Fruit fly (Drosophila melanogaster) whole organism, embryonic: ENCODE results near the gene sra.

ENCODE experiments used
- ATbp ChIP-seq: fragments of 200-800 bp; sonication (Bioruptor generic); optimal IDR thresholded peaks from 2 replicates; lab custom pipeline; 2017; ENCODE audit warnings: missing biosample characterization, mild to moderate bottlenecking, missing genetic modification characterization, missing genetic modification reagents
- CG10979 ChIP-seq: fragments of 200-800 bp; sonication (Bioruptor generic); optimal IDR thresholded peaks from 2 replicates; lab custom pipeline; 2018; ENCODE audit warnings: missing biosample characterization, mild to moderate bottlenecking, missing genetic modification characterization, moderate library complexity
- CG11723 ChIP-seq: fragments of 200-800 bp; sonication (Bioruptor generic); optimal IDR thresholded peaks from 2 replicates; lab custom pipeline; 2017; ENCODE audit warnings: missing biosample characterization, mild to moderate bottlenecking, missing genetic modification characterization
- CG17829 ChIP-seq: fragments of 200-800 bp; optimal IDR thresholded peaks from 2 replicates; lab custom pipeline; 2019; ENCODE audit warnings: missing biosample characterization, mild to moderate bottlenecking, missing genetic modification characterization, moderate library complexity
- CG17912 ChIP-seq: fragments of 200-800 bp; sonication (Bioruptor generic); optimal IDR thresholded peaks from 2 replicates; lab custom pipeline; 2018; ENCODE audit warnings: missing biosample characterization, mild to moderate bottlenecking, missing genetic modification characterization
- CG1792 ChIP-seq: fragments of 200-800 bp; sonication (Bioruptor generic); optimal IDR thresholded peaks from 2 replicates; lab custom pipeline; 2016; ENCODE audit warnings: missing biosample characterization, missing genetic modification characterization
- CG18262 ChIP-seq: fragments of 200-800 bp; optimal IDR thresholded peaks from 3 replicates; lab custom pipeline; 2019; ENCODE audit warnings: missing biosample characterization, mild to moderate bottlenecking, missing genetic modification characterization, moderate library complexity
- CG2120 ChIP-seq: fragments of 200-800 bp; sonication (Bioruptor generic); optimal IDR thresholded peaks from 3 replicates; lab custom pipeline; 2016; ENCODE audit warnings: missing biosample characterization, missing genetic modification characterization
- CG33213 ChIP-seq: fragments of 200-800 bp; sonication (Bioruptor generic); optimal IDR thresholded peaks from 3 replicates; lab custom pipeline; 2016; ENCODE audit warnings: missing biosample characterization, missing genetic modification characterization
- CG4404 ChIP-seq: fragments of 200-800 bp; sonication (Bioruptor generic); IDR thresholded peaks from 2 replicates; pipeline ENCODE4 v1.3.6; 2022; ENCODE audit warnings: missing biosample characterization, missing genetic modification characterization
- CG4707 ChIP-seq: fragments of 200-800 bp; sonication (Bioruptor generic); optimal IDR thresholded peaks from 2 replicates; lab custom pipeline; 2018; ENCODE audit warnings: missing biosample characterization, mild to moderate bottlenecking, missing genetic modification characterization, moderate library complexity
- CG4854 ChIP-seq: fragments of 200-800 bp; sonication (Bioruptor generic); optimal IDR thresholded peaks from 2 replicates; lab custom pipeline; 2016; ENCODE audit warnings: missing biosample characterization, missing genetic modification characterization, inconsistent platforms
- CG7357 ChIP-seq: fragments of 200-800 bp; sonication (Bioruptor generic); IDR thresholded peaks from 3 replicates; pipeline ENCODE4 v1.3.6; 2022; ENCODE audit warnings: missing biosample characterization, missing genetic modification characterization
- CG7556 ChIP-seq: fragments of 200-800 bp; sonication (Bioruptor generic); optimal IDR thresholded peaks from 2 replicates; lab custom pipeline; 2017; ENCODE audit warnings: missing biosample characterization, mild to moderate bottlenecking, missing genetic modification characterization
- CG8924 ChIP-seq: fragments of 200-800 bp; optimal IDR thresholded peaks from 3 replicates; lab custom pipeline; 2019; ENCODE audit warnings: missing biosample characterization, mild to moderate bottlenecking, missing genetic modification characterization, moderate library complexity
- D ChIP-seq, 2 experiments: fragments of 200-800 bp in 1 of 2; fragments of >200 bp in 1 of 2; sonication (Bioruptor generic) in 1 of 2; optimal IDR thresholded peaks; 2 replicates in 1 of 2; 3 replicates in 1 of 2; lab custom pipeline; 2017; ENCODE audit warnings: mild to moderate bottlenecking in 1 of 2, missing biosample characterization in 1 of 2, missing genetic modification characterization in 1 of 2, missing genetic modification reagents in 1 of 2
- Dad ChIP-seq: fragments of 200-800 bp; sonication (Bioruptor generic); optimal IDR thresholded peaks from 3 replicates; lab custom pipeline; 2016; ENCODE audit warnings: missing biosample characterization, missing genetic modification characterization
- Hr78 ChIP-seq, 2 experiments: fragments of 200-800 bp in 1 of 2; fragments of >200 bp in 1 of 2; sonication (Bioruptor generic) in 1 of 2; optimal IDR thresholded peaks; 2 replicates each; lab custom pipeline; 2017 to 2019; ENCODE audit warnings: missing biosample characterization in 2 of 2, missing genetic modification characterization in 2 of 2, mild to moderate bottlenecking in 1 of 2, moderate library complexity in 1 of 2
- Lhr ChIP-seq: fragments of 200-800 bp; sonication (Bioruptor generic); optimal IDR thresholded peaks from 3 replicates; lab custom pipeline; 2017; ENCODE audit warnings: mild to moderate bottlenecking, missing biosample characterization, missing genetic modification reagents, missing genetic modification characterization
- MTF-1 ChIP-seq: fragments of 200-800 bp; sonication (Bioruptor generic); optimal IDR thresholded peaks from 2 replicates; lab custom pipeline; 2018; ENCODE audit warnings: missing biosample characterization, mild to moderate bottlenecking, missing genetic modification characterization, borderline replicate concordance
- NC2β ChIP-seq: fragments of 200-800 bp; sonication (Bioruptor generic); optimal IDR thresholded peaks from 2 replicates; lab custom pipeline; 2016; ENCODE audit warnings: missing biosample characterization, missing genetic modification characterization
- NK7.1 ChIP-seq: fragments of 200-800 bp; sonication (Bioruptor generic); optimal IDR thresholded peaks from 3 replicates; lab custom pipeline; 2016; ENCODE audit warnings: missing biosample characterization, missing genetic modification characterization
- Oaz ChIP-seq: fragments of 200-800 bp; sonication (Bioruptor generic); IDR thresholded peaks from 2 replicates; pipeline ENCODE4 v1.3.6; 2022; ENCODE audit warnings: missing biosample characterization, missing genetic modification characterization
- Side ChIP-seq: fragments of 200-800 bp; sonication (Bioruptor generic); optimal IDR thresholded peaks from 2 replicates; lab custom pipeline; 2016; ENCODE audit warnings: missing biosample characterization, missing genetic modification characterization
- Stat92E ChIP-seq, 3 experiments: fragments of >200 bp in 2 of 3; fragments of 200-800 bp in 1 of 3; sonication (Bioruptor generic) in 1 of 3; optimal IDR thresholded peaks; 2 replicates each; lab custom pipeline; 2017 to 2019; ENCODE audit warnings: missing biosample characterization in 3 of 3, missing genetic modification characterization in 3 of 3, mild to moderate bottlenecking in 1 of 3, moderate library complexity in 1 of 3
- Usf ChIP-seq: fragments of 200-800 bp; sonication (Bioruptor generic); optimal IDR thresholded peaks from 2 replicates; lab custom pipeline; 2017; ENCODE audit warnings: missing genotype, missing biosample characterization, missing genetic modification characterization
- abd-A ChIP-seq: fragments of 200-800 bp; sonication (Bioruptor generic); optimal IDR thresholded peaks from 3 replicates; lab custom pipeline; 2019; ENCODE audit warnings: missing biosample characterization, mild to moderate bottlenecking, missing genetic modification characterization, moderate library complexity
- crc ChIP-seq: fragments of 200-800 bp; sonication (Bioruptor generic); optimal IDR thresholded peaks from 2 replicates; lab custom pipeline; 2016; ENCODE audit warnings: missing biosample characterization, missing genetic modification characterization
- crol ChIP-seq: fragments of 200-800 bp; sonication (Bioruptor generic); IDR thresholded peaks from 2 replicates; pipeline ENCODE4 v1.3.6; 2022; ENCODE audit warnings: missing biosample characterization, missing genetic modification characterization
- dpn ChIP-seq, 2 experiments: fragments of 200-800 bp; sonication (Bioruptor generic); optimal IDR thresholded peaks; 3 replicates each; lab custom pipeline; 2016; ENCODE audit warnings: missing biosample characterization in 2 of 2, missing genetic modification characterization in 2 of 2
- eyg ChIP-seq: fragments of 200-800 bp; sonication (Bioruptor generic); optimal IDR thresholded peaks from 3 replicates; lab custom pipeline; 2016; ENCODE audit warnings: missing biosample characterization, missing genetic modification characterization
- fd102C ChIP-seq: fragments of 200-800 bp; sonication (Bioruptor generic); optimal IDR thresholded peaks from 2 replicates; lab custom pipeline; 2018; ENCODE audit warnings: missing biosample characterization, mild to moderate bottlenecking, missing genetic modification characterization, moderate library complexity
- fd3F ChIP-seq: fragments of 200-800 bp; sonication (Bioruptor generic); optimal IDR thresholded peaks from 2 replicates; lab custom pipeline; 2018; ENCODE audit warnings: missing biosample characterization, mild to moderate bottlenecking, missing genetic modification characterization, moderate library complexity
- gcm ChIP-seq: fragments of 200-800 bp; sonication (Bioruptor generic); optimal IDR thresholded peaks from 2 replicates; lab custom pipeline; 2019; ENCODE audit warnings: missing biosample characterization, mild to moderate bottlenecking, missing genetic modification characterization, moderate library complexity
- gfzf ChIP-seq: fragments of 200-800 bp; sonication (Bioruptor generic); optimal IDR thresholded peaks from 2 replicates; lab custom pipeline; 2016; ENCODE audit warnings: missing biosample characterization, mild to moderate bottlenecking, missing genetic modification characterization, moderate library complexity
- her ChIP-seq: fragments of 200-800 bp; sonication (Bioruptor generic); optimal IDR thresholded peaks from 2 replicates; lab custom pipeline; 2016; ENCODE audit warnings: missing biosample characterization, missing genetic modification characterization
- kay ChIP-seq: fragments of 200-800 bp; sonication (Bioruptor generic); optimal IDR thresholded peaks from 2 replicates; lab custom pipeline; 2016; ENCODE audit warnings: missing biosample characterization, missing genetic modification characterization
- pnt ChIP-seq: fragments of 200-800 bp; sonication (Bioruptor generic); optimal IDR thresholded peaks from 3 replicates; lab custom pipeline; 2016; ENCODE audit warnings: missing biosample characterization, missing genetic modification characterization
- pum ChIP-seq: fragments of 200-800 bp; sonication (Bioruptor generic); optimal IDR thresholded peaks from 2 replicates; lab custom pipeline; 2016; ENCODE audit warnings: missing biosample characterization, missing genetic modification characterization
- repo ChIP-seq: fragments of 200-800 bp; sonication (Bioruptor generic); optimal IDR thresholded peaks from 2 replicates; lab custom pipeline; 2016; ENCODE audit warnings: missing biosample characterization, missing genetic modification characterization
- ssp ChIP-seq: fragments of 200-800 bp; sonication (Bioruptor generic); IDR thresholded peaks from 2 replicates; pipeline ENCODE4 v1.3.6; 2022; ENCODE audit warnings: missing biosample characterization, missing genetic modification characterization
- tll ChIP-seq, 2 experiments: fragments of 200-800 bp in 1 of 2; fragments of >200 bp in 1 of 2; sonication (Bioruptor generic) in 1 of 2; optimal IDR thresholded peaks; 2 replicates each; lab custom pipeline; 2017 to 2019; ENCODE audit warnings: missing biosample characterization in 2 of 2, missing genetic modification characterization in 2 of 2, mild to moderate bottlenecking in 1 of 2, moderate library complexity in 1 of 2
- trh ChIP-seq: fragments of 200-800 bp; sonication (Bioruptor generic); optimal IDR thresholded peaks from 2 replicates; lab custom pipeline; 2016; ENCODE audit warnings: missing biosample characterization, missing genetic modification characterization
- tx ChIP-seq: fragments of 200-800 bp; sonication (Bioruptor generic); optimal IDR thresholded peaks from 2 replicates; lab custom pipeline; 2016; ENCODE audit warnings: missing biosample characterization, missing genetic modification characterization
- unpg ChIP-seq: fragments of 200-800 bp; sonication (Bioruptor generic); optimal IDR thresholded peaks from 3 replicates; lab custom pipeline; 2018; ENCODE audit warnings: missing biosample characterization, mild to moderate bottlenecking, missing genetic modification characterization, moderate library complexity
- vfl ChIP-seq: fragments of 200-800 bp; sonication (Bioruptor generic); optimal IDR thresholded peaks from 2 replicates; lab custom pipeline; 2016; ENCODE audit warnings: missing biosample characterization, missing genetic modification characterization
- wdn ChIP-seq: fragments of 200-800 bp; sonication (Bioruptor generic); IDR thresholded peaks from 2 replicates; pipeline ENCODE4 v1.3.6; 2022; ENCODE audit warnings: missing biosample characterization, missing genetic modification characterization
- yki ChIP-seq: fragments of >200 bp; optimal IDR thresholded peaks from 3 replicates; lab custom pipeline; 2018

The sra gene

dm6 chr3R:16224415-16225165 is 37.8 kb downstream of the sra start:
- TF ChIP-seq crc (GFP tag; lab: Kevin White, UChicago) = peak; percentile 95
- TF ChIP-seq pnt (GFP tag; lab: Kevin White, UChicago) = peak; percentile 97
- peak; percentile 94 for TF ChIP-seq vfl (GFP tag; lab: Kevin White, UChicago)
- no peak for TF ChIP-seq Oaz
- peak; percentile 93 for TF ChIP-seq trh (GFP tag; lab: Kevin White, UChicago)
- TF ChIP-seq CG2120 (GFP tag; lab: Kevin White, UChicago) = peak; percentile 99
- peak; percentile 93 for TF ChIP-seq CG4707 (GFP tag; lab: Kevin White, UChicago)
- TF ChIP-seq fd3F (GFP tag; lab: Kevin White, UChicago) = peak; percentile 97
- TF ChIP-seq eyg = peak; percentile 98
- TF ChIP-seq tll (GFP tag; optimal IDR thresholded peaks at IDR 0.05; lab: Kevin White, UChicago) = peak in 1 of 2 experiments; percentile 62
- TF ChIP-seq Usf (GFP tag; lab: Kevin White, UChicago) = peak; percentile 89
- peak; percentile 97 for TF ChIP-seq pum (GFP tag; lab: Kevin White, UChicago)
- TF ChIP-seq fd102C (GFP tag; lab: Kevin White, UChicago) = peak; percentile 44
- TF ChIP-seq Dad = peak; percentile 96
- peak; percentile 97 for TF ChIP-seq CG4854 (GFP tag; lab: Kevin White, UChicago)
- TF ChIP-seq NK7.1 = peak; percentile 97
- no peak for TF ChIP-seq CG4404 (GFP tag; lab: Robert Waterston, UW)
- TF ChIP-seq wdn = no peak
- peak; percentile 93 for TF ChIP-seq CG11723 (GFP tag; lab: Kevin White, UChicago)
- TF ChIP-seq gcm = peak; percentile 98
- peak; percentile 99 for TF ChIP-seq CG7556 (GFP tag; lab: Kevin White, UChicago)
- TF ChIP-seq Side (GFP tag; lab: Kevin White, UChicago) = peak; percentile 98
- peak; percentile 97 for TF ChIP-seq dpn (GFP tag; optimal IDR thresholded peaks at IDR 0.05; lab: Kevin White, UChicago)
- peak; percentile 96 for TF ChIP-seq kay (GFP tag; lab: Kevin White, UChicago)
- TF ChIP-seq D (optimal IDR thresholded peaks at IDR 0.05; lab: Kevin White, UChicago) = no peak
- TF ChIP-seq D (GFP tag; optimal IDR thresholded peaks at IDR 0.05; lab: Kevin White, UChicago) = peak; percentile 97
- TF ChIP-seq gfzf (GFP tag; lab: Kevin White, UChicago) = peak; percentile 14
- TF ChIP-seq CG7357 (GFP tag; lab: Robert Waterston, UW) = peak; percentile 94
- peak; percentile 99 for TF ChIP-seq unpg (GFP tag; lab: Kevin White, UChicago)
- TF ChIP-seq her (GFP tag; lab: Kevin White, UChicago) = peak; percentile 96
- TF ChIP-seq ATbp = peak; percentile 98
- peak; percentile 96 for TF ChIP-seq repo
- TF ChIP-seq CG17912 (GFP tag; lab: Kevin White, UChicago) = peak; percentile 7
- TF ChIP-seq Hr78 (GFP tag; optimal IDR thresholded peaks at IDR 0.05; lab: Kevin White, UChicago) = peak in 1 of 2 experiments; percentile 93
- peak; percentile 95 for TF ChIP-seq MTF-1
- TF ChIP-seq CG1792 (GFP tag; lab: Kevin White, UChicago) = peak; percentile 97
- TF ChIP-seq CG17829 (tag; lab: Kevin White, UChicago) = peak; percentile 98
- TF ChIP-seq CG8924 (tag; lab: Kevin White, UChicago) = peak; percentile 99
- TF ChIP-seq CG18262 (tag; lab: Kevin White, UChicago) = peak; percentile 98
- TF ChIP-seq Stat92E (GFP tag; optimal IDR thresholded peaks at IDR 0.05; lab: Kevin White, UChicago) = peak in 1 of 3 experiments; percentile 99
- TF ChIP-seq CG10979 (tag; lab: Kevin White, UChicago) = peak; percentile 99
- TF ChIP-seq yki (lab: Kevin White, UChicago) = peak; percentile 83
- no peak for TF ChIP-seq crol
- TF ChIP-seq CG33213 (GFP tag; lab: Kevin White, UChicago) = peak; percentile 96
- peak; percentile 96 for TF ChIP-seq NC2β (GFP tag; lab: Kevin White, UChicago)
- TF ChIP-seq tx (GFP tag; lab: Kevin White, UChicago) = peak; percentile 97
- TF ChIP-seq Lhr = peak; percentile 95
- peak; percentile 96 for TF ChIP-seq abd-A (tag; lab: Kevin White, UChicago)
- no peak for TF ChIP-seq ssp (GFP tag; lab: Robert Waterston, UW)
